Fruit fly (Drosophila melanogaster): ENCODE results near the gene CG3301.

DNA sequence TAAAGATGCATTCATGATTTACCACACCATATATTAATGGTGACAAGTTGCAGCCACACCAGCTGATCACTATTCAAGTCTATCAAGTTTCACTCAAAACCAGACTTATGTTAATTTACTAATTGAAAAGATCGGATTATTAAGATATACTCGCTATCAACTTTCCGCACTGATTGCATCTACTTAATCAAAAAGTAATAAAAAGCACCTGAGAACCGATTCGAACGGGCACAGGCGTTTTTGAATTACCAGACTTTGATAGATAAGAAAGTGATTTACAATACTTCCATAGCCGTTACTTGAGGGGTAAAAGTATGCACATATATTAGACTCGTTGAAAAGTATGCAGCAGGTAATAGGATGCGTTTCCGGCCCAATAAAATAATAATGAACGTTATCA is 34.7 kb downstream of the CG3301 start:
- TF ChIP-seq CTCF (optimal IDR thresholded peaks at IDR 0.05) (no peak), CG8478 (optimal IDR thresholded peaks at IDR 0.05) (no peak)
